Fruit fly (Drosophila melanogaster): ENCODE data around the gene alpha4GT1.
A peak's percentile ranks its signal among the peaks of the same experiment; 100 is the strongest.

alpha4GT1 gene

dm6 chr2L:3039774-3040173, 16.8 kb upstream of the alpha4GT1 start, which contains the start of the genes cnir and CG17221 (continued):
- TF ChIP-seq esg (GFP tag; conservative IDR thresholded peaks at IDR 0.05) (no peak), CG14860 (GFP tag; IDR thresholded peaks at IDR 0.05; ENCODE audit: partially characterized antibody) (no peak), bsh (GFP tag; optimal IDR thresholded peaks at IDR 0.05) (peak in 1 of 2 experiments; percentile 59), Usf (GFP tag; optimal IDR thresholded peaks at IDR 0.05) (no peak), twi (tag; optimal IDR thresholded peaks at IDR 0.05) (peak; percentile 35), HmgZ (tag; optimal IDR thresholded peaks at IDR 0.05) (peak; percentile 71), CG10462 (GFP tag; optimal IDR thresholded peaks at IDR 0.05) (peak; percentile 61), CG11085 (GFP tag; IDR thresholded peaks at IDR 0.05) (0 out of 2 replicates have a peak, but pooled peaks have one; percentile 9), Dll (GFP tag; IDR thresholded peaks at IDR 0.05; ENCODE audit: partially characterized antibody) (peak; percentile 72), ash1 (GFP tag; optimal IDR thresholded peaks at IDR 0.05) (no peak), CHES-1-like (GFP tag; optimal IDR thresholded peaks at IDR 0.05) (peak; percentile 79), Sin3A (optimal IDR thresholded peaks at IDR 0.05) (no peak), exex (tag; optimal IDR thresholded peaks at IDR 0.05) (peak; percentile 74), fu2 (GFP tag; optimal IDR thresholded peaks at IDR 0.05) (peak; percentile 71), Hr78 (GFP tag; optimal IDR thresholded peaks at IDR 0.05) (no peak), kah (GFP tag; optimal IDR thresholded peaks at IDR 0.05) (no peak), Bteb2 (GFP tag; optimal IDR thresholded peaks at IDR 0.05) (peak; percentile 64), Atf6 (GFP tag; IDR thresholded peaks at IDR 0.05) (peak; percentile 50; the same call in 1 of the 2 replicates), CG8765 (GFP tag; IDR thresholded peaks at IDR 0.05) (no peak), CG6254 (GFP tag; optimal IDR thresholded peaks at IDR 0.05) (no peak), Hr39 (optimal IDR thresholded peaks at IDR 0.05) (no peak), Dip3 (GFP tag; optimal IDR thresholded peaks at IDR 0.05) (peak; percentile 70), CG14710 (tag; optimal IDR thresholded peaks at IDR 0.05) (peak; percentile 78), CG10366 (GFP tag; IDR thresholded peaks at IDR 0.05) (peak; percentile 42), hbn (GFP tag; IDR thresholded peaks at IDR 0.05; ENCODE audit: partially characterized antibody) (peak; percentile 62; the same call in 1 of the 2 replicates), CG43689 (GFP tag; IDR thresholded peaks at IDR 0.05) (no peak), knrl (GFP tag; IDR thresholded peaks at IDR 0.05; ENCODE audit: partially characterized antibody) (peak; percentile 49; the same call in 1 of the 3 replicates), nerfin-2 (GFP tag; IDR thresholded peaks at IDR 0.05; ENCODE audit: partially characterized antibody) (0 out of 2 replicates have a peak, but pooled peaks have one; percentile 27), CG11560 (tag; IDR thresholded peaks at IDR 0.05) (no peak), Neu2 (GFP tag; optimal IDR thresholded peaks at IDR 0.05; ENCODE audit: borderline replicate concordance) (no peak), fru (optimal IDR thresholded peaks at IDR 0.05) (no peak), chm (GFP tag; IDR thresholded peaks at IDR 0.05) (peak; percentile 45), unc-4 (GFP tag; IDR thresholded peaks at IDR 0.05; ENCODE audit: partially characterized antibody) (peak; percentile 67; the same call in 1 of the 2 replicates), tgo (GFP tag; IDR thresholded peaks at IDR 0.05) (no peak), Fer3 (tag; optimal IDR thresholded peaks at IDR 0.05) (peak; percentile 66), CG2199 (GFP tag; IDR thresholded peaks at IDR 0.05) (0 out of 3 replicates have a peak, but pooled peaks have one; percentile 18), TFAM (GFP tag; optimal IDR thresholded peaks at IDR 0.05) (no peak), CG12071 (GFP tag; optimal IDR thresholded peaks at IDR 0.05) (no peak), stwl (tag; optimal IDR thresholded peaks at IDR 0.05) (peak; percentile 81), sna (GFP tag; IDR thresholded peaks at IDR 0.05; ENCODE audit: partially characterized antibody) (no peak; the same call in 1 of the 2 replicates), NC2α (GFP tag; optimal IDR thresholded peaks at IDR 0.05) (peak; percentile 38), Fer2 (tag; optimal IDR thresholded peaks at IDR 0.05) (peak; percentile 72), CG18764 (GFP tag; optimal IDR thresholded peaks at IDR 0.05) (peak; percentile 42), CG9797 (GFP tag; optimal IDR thresholded peaks at IDR 0.05) (peak; percentile 27), Hand (GFP tag; optimal IDR thresholded peaks at IDR 0.05) (peak; percentile 4), Bdp1 (GFP tag; optimal IDR thresholded peaks at IDR 0.05) (no peak), schlank (tag; optimal IDR thresholded peaks at IDR 0.05) (peak; percentile 31), pnt (GFP tag; optimal IDR thresholded peaks at IDR 0.05) (peak; percentile 41), tll (GFP tag; optimal IDR thresholded peaks at IDR 0.05) (no peak), CG4360 (GFP tag; IDR thresholded peaks at IDR 0.05) (no peak)

All from whole organism, embryonic.